Fruit fly (Drosophila melanogaster): ENCODE measurements around the gene CG6733.

The CG6733 gene

DNA sequence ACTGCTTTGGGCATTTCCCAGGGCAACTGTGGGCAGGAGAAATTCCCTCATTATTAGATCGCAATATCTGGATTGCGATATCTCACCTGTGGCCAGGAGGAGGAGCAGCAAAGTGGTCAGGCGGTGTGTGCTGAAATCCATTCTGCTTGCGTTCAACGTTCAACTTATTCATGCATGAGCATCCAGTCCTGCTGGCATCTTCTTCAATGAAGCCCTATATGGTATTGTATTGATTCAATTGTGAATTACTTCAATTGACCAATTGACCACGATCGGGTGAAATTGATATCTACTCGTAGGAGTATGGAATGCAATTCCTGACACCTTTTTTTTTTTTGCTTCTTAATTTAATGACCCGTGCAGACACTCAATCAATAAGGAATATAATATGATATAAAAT is 41.4 kb upstream of the CG6733 start:
- TF ChIP-seq CG14711 (tag; optimal IDR thresholded peaks at IDR 0.05): no peak
- TF ChIP-seq Mnt (GFP tag; optimal IDR thresholded peaks at IDR 0.05): no peak
- no peak for TF ChIP-seq tj (GFP tag; optimal IDR thresholded peaks at IDR 0.05)
- no peak for TF ChIP-seq bab1 (GFP tag; optimal IDR thresholded peaks at IDR 0.05)
- TF ChIP-seq cic (GFP tag; optimal IDR thresholded peaks at IDR 0.05): no peak
- TF ChIP-seq kay (GFP tag; ENCODE audit: borderline replicate concordance): no peak
- TF ChIP-seq CG11617 (GFP tag; optimal IDR thresholded peaks at IDR 0.05): no peak
- no peak for TF ChIP-seq CG12768 (GFP tag; optimal IDR thresholded peaks at IDR 0.05)
- TF ChIP-seq cnc (optimal IDR thresholded peaks at IDR 0.05): no peak
- no peak for TF ChIP-seq CG7045 (GFP tag; optimal IDR thresholded peaks at IDR 0.05)
- TF ChIP-seq CG5204 (GFP tag; optimal IDR thresholded peaks at IDR 0.05): no peak
- TF ChIP-seq pad (GFP tag; optimal IDR thresholded peaks at IDR 0.05): no peak
- no peak for TF ChIP-seq toe (GFP tag; optimal IDR thresholded peaks at IDR 0.05)
- TF ChIP-seq Clk (GFP tag; optimal IDR thresholded peaks at IDR 0.05): no peak
- no peak for TF ChIP-seq ovo (GFP tag; optimal IDR thresholded peaks at IDR 0.05)
- TF ChIP-seq Hr96 (GFP tag; optimal IDR thresholded peaks at IDR 0.05): no peak
- TF ChIP-seq Crg-1 (GFP tag; optimal IDR thresholded peaks at IDR 0.05): no peak

dm6 chr3R:23056753-23057152 is 40.8 kb upstream of the CG6733 start:
- no peak for TF ChIP-seq tj (GFP tag; optimal IDR thresholded peaks at IDR 0.05)
- TF ChIP-seq ovo (GFP tag; optimal IDR thresholded peaks at IDR 0.05): no peak
- peak; percentile 11 for TF ChIP-seq Mnt (GFP tag; optimal IDR thresholded peaks at IDR 0.05)
- TF ChIP-seq CG5204 (GFP tag; optimal IDR thresholded peaks at IDR 0.05): no peak
- no peak for TF ChIP-seq Clk (GFP tag; optimal IDR thresholded peaks at IDR 0.05)
- TF ChIP-seq CG11617 (GFP tag; optimal IDR thresholded peaks at IDR 0.05): no peak
- TF ChIP-seq CG14711 (tag; optimal IDR thresholded peaks at IDR 0.05): no peak
- TF ChIP-seq pad (GFP tag; optimal IDR thresholded peaks at IDR 0.05): no peak
- peak; percentile 11 for TF ChIP-seq cic (GFP tag; optimal IDR thresholded peaks at IDR 0.05)
- TF ChIP-seq CG1620 (GFP tag; optimal IDR thresholded peaks at IDR 0.05): no peak
- no peak for TF ChIP-seq Hr96 (GFP tag; optimal IDR thresholded peaks at IDR 0.05)
- no peak for TF ChIP-seq CG12768 (GFP tag; optimal IDR thresholded peaks at IDR 0.05)
- TF ChIP-seq Crg-1 (GFP tag; optimal IDR thresholded peaks at IDR 0.05): no peak

- TF ChIP-seq bab1 (GFP tag; optimal IDR thresholded peaks at IDR 0.05) (peak; percentile 2), cic (GFP tag; optimal IDR thresholded peaks at IDR 0.05) (no peak)
Observed at dm6 chr3R:23057390-23057789, 40.1 kb upstream of the CG6733 start.

DNA sequence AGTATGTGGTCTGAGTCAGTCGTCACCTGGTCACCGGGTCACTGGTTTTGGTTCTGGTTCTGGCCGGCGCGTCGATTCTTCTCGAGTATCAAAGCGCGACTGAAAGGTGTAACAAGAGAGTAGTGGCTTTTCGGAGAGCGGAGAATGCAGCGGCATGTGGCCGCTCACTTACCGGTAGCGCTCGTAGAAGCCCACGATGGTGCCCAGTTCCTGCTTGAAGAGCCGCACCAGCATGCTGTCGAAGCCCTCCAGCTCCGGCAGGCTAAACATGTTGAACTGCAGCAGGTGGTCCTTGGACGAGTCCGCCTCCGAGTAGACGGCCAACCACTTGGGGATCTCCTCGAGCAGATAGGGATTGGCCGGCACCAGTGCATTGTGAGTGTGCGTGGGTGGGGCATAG is 38.7 kb upstream of the CG6733 start, which contains the start of gene Ctns:
Ctns (minus strand) TSS at position 101 of the 400 bp plus-strand sequence.
- TF ChIP-seq ovo (GFP tag; optimal IDR thresholded peaks at IDR 0.05) (no peak), CG14711 (tag; optimal IDR thresholded peaks at IDR 0.05) (no peak), CG12768 (GFP tag; optimal IDR thresholded peaks at IDR 0.05) (no peak), CG1620 (GFP tag; optimal IDR thresholded peaks at IDR 0.05) (no peak), tj (GFP tag; optimal IDR thresholded peaks at IDR 0.05) (no peak), Clk (GFP tag; optimal IDR thresholded peaks at IDR 0.05) (no peak), Crg-1 (GFP tag; optimal IDR thresholded peaks at IDR 0.05) (no peak), CG7101 (tag; optimal IDR thresholded peaks at IDR 0.05) (no peak), CG11617 (GFP tag; optimal IDR thresholded peaks at IDR 0.05) (no peak)

DNA sequence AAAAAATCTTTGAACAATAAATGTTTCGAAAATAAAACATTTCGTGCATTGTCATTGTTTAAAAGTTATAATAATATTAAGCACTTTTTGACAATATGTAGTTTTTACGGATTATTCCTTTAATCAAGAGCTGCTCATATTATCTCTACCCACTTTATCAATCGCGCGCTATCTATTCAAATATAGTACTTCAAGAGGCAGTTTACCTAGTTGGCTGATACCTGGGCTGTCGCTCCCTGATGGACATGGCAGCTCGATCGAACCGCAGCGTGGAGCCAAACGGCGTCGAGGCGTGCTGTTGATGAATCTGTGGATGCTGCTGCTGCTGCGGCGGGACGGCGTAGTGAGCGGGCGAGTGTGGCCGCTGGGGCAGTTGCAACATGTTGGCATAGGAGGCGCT is 37.4 kb upstream of the CG6733 start:
- TF ChIP-seq kay (GFP tag; ENCODE audit: borderline replicate concordance): no peak
- TF ChIP-seq CG11617 (GFP tag; optimal IDR thresholded peaks at IDR 0.05): no peak
- TF ChIP-seq ovo (GFP tag; optimal IDR thresholded peaks at IDR 0.05): no peak
- no peak for TF ChIP-seq Hr96 (GFP tag; optimal IDR thresholded peaks at IDR 0.05)

DNA sequence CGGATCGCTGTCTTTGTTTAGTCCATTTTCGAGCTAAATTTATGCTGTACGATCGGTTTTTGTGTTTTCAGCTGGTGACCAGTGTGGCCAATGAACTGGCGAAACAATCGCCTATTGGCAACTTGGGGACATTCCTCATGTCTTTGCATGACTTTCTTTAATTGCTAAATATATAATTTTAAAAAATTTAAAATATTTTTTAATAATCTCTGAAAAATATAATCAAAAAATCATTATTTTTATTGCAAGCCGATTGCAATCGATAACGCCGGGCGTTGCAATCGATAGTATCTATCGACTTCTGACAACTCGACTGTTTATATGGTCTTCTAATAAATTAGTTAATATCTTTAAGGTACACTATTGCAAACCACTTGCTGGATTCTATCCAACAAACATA is 36.3 kb upstream of the CG6733 start, which contains the start of the genes sav and Ublcp1:
sav (minus strand) TSS at position 96 of the 400 bp plus-strand sequence.
Ublcp1 (plus strand) TSS at position 285 of the 400 bp plus-strand sequence.
- TF ChIP-seq cnc (optimal IDR thresholded peaks at IDR 0.05): no peak
- TF ChIP-seq Crg-1 (GFP tag; optimal IDR thresholded peaks at IDR 0.05): peak; percentile 0
- TF ChIP-seq bab1 (GFP tag; optimal IDR thresholded peaks at IDR 0.05): no peak
- TF ChIP-seq CG7045 (GFP tag; optimal IDR thresholded peaks at IDR 0.05): no peak
- TF ChIP-seq toe (GFP tag; optimal IDR thresholded peaks at IDR 0.05): no peak
- no peak for TF ChIP-seq CG12768 (GFP tag; optimal IDR thresholded peaks at IDR 0.05)
- no peak for TF ChIP-seq CG1620 (GFP tag; optimal IDR thresholded peaks at IDR 0.05)
- no peak for TF ChIP-seq Hr96 (GFP tag; optimal IDR thresholded peaks at IDR 0.05)
- no peak for TF ChIP-seq kay (GFP tag; ENCODE audit: borderline replicate concordance)
- TF ChIP-seq CG5204 (GFP tag; optimal IDR thresholded peaks at IDR 0.05): no peak
- TF ChIP-seq cic (GFP tag; optimal IDR thresholded peaks at IDR 0.05): no peak
- TF ChIP-seq CG14711 (tag; optimal IDR thresholded peaks at IDR 0.05): peak; percentile 58
- TF ChIP-seq tj (GFP tag; optimal IDR thresholded peaks at IDR 0.05): peak; percentile 43
- peak; percentile 10 for TF ChIP-seq CG33017 (tag; optimal IDR thresholded peaks at IDR 0.05)
- TF ChIP-seq CG7101 (tag; optimal IDR thresholded peaks at IDR 0.05): peak; percentile 4
- no peak for TF ChIP-seq pad (GFP tag; optimal IDR thresholded peaks at IDR 0.05)
- TF ChIP-seq Mnt (GFP tag; optimal IDR thresholded peaks at IDR 0.05): no peak
- no peak for TF ChIP-seq ovo (GFP tag; optimal IDR thresholded peaks at IDR 0.05)
- TF ChIP-seq Clk (GFP tag; optimal IDR thresholded peaks at IDR 0.05): no peak
- TF ChIP-seq CG11617 (GFP tag; optimal IDR thresholded peaks at IDR 0.05): peak; percentile 9

DNA sequence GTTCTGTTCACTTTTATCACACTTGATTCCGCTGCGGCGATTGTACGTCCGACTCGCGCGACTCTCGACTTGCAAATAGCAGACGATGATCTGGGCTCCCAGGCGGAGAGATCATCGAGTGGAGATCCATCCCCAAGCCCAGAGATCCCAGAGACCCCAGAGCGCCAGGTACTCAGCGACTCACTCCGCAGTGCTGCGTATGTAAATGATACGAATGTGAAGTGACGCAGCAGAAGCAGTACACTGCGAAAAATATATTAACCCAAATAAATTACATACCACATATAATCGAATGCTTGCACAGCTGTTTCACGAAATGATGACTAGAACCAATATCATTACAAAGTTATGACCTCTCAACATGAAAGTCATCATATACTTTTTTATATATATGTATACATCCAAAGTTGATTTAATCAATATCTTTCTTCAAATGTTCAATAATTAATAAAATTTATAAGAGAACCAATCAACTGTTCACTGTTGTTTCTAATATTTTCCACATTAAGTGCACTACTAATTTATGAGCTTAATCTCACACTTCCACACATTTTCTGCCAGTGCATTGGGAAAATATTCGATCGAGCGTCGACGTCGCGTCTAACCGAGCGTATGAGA is 30.2 kb upstream of the CG6733 start, which contains the start of gene CG17111:
CG17111 (minus strand) TSS at position 51 of the 618 bp plus-strand sequence.
- TF ChIP-seq CG5204 (GFP tag; optimal IDR thresholded peaks at IDR 0.05): peak; percentile 74
- TF ChIP-seq Clk (GFP tag; optimal IDR thresholded peaks at IDR 0.05): peak; percentile 60
- peak in 1 of 2 experiments; percentile 77 for TF ChIP-seq cnc (optimal IDR thresholded peaks at IDR 0.05)
- peak; percentile 30 for TF ChIP-seq pad (GFP tag; optimal IDR thresholded peaks at IDR 0.05)
- TF ChIP-seq ovo (GFP tag; optimal IDR thresholded peaks at IDR 0.05): no peak
- TF ChIP-seq cic (GFP tag; optimal IDR thresholded peaks at IDR 0.05): no peak
- peak; percentile 76 for TF ChIP-seq CG7045 (GFP tag; optimal IDR thresholded peaks at IDR 0.05)
- no peak for TF ChIP-seq Mnt (GFP tag; optimal IDR thresholded peaks at IDR 0.05)
- TF ChIP-seq CG33017 (tag; optimal IDR thresholded peaks at IDR 0.05): peak; percentile 59
- peak; percentile 3 for TF ChIP-seq CG14711 (tag; optimal IDR thresholded peaks at IDR 0.05)
- peak; percentile 25 for TF ChIP-seq Hr96 (GFP tag; optimal IDR thresholded peaks at IDR 0.05)
- peak; percentile 69 for TF ChIP-seq kay (GFP tag; ENCODE audit: borderline replicate concordance)
- TF ChIP-seq CG12768 (GFP tag; optimal IDR thresholded peaks at IDR 0.05): peak; percentile 71
- peak; percentile 76 for TF ChIP-seq CG11617 (GFP tag; optimal IDR thresholded peaks at IDR 0.05)
- no peak for TF ChIP-seq bab1 (GFP tag; optimal IDR thresholded peaks at IDR 0.05)
- peak; percentile 54 for TF ChIP-seq CG7101 (tag; optimal IDR thresholded peaks at IDR 0.05)
- peak; percentile 39 for TF ChIP-seq tj (GFP tag; optimal IDR thresholded peaks at IDR 0.05)
- peak; percentile 63 for TF ChIP-seq toe (GFP tag; optimal IDR thresholded peaks at IDR 0.05)
